Fruit fly (Drosophila melanogaster) whole organism: ENCODE results near the gene DPCoAC.

ENCODE experiments used
- CG8478 ChIP-seq: fragments of >200 bp; optimal IDR thresholded peaks from 2 replicates; lab custom pipeline; 2018; ENCODE audit warnings: inconsistent platforms
- Dll ChIP-seq: fragments of >200 bp; optimal IDR thresholded peaks from 2 replicates; lab custom pipeline; 2017
- EcR ChIP-seq, 2 experiments: fragments of >200 bp; optimal IDR thresholded peaks; 2 replicates each; lab custom pipeline; 2017; ENCODE audit warnings: missing biosample characterization in 2 of 2, missing genetic modification characterization in 2 of 2, missing genetic modification reagents in 2 of 2
- pan ChIP-seq: fragments of >200 bp; optimal IDR thresholded peaks from 2 replicates; lab custom pipeline; 2017
- psq ChIP-seq: fragments of >200 bp; optimal IDR thresholded peaks from 2 replicates; lab custom pipeline; 2017
- usp ChIP-seq: fragments of >200 bp; optimal IDR thresholded peaks from 2 replicates; lab custom pipeline; 2017; ENCODE audit warnings: missing biosample characterization, missing genetic modification characterization, mixed read lengths

DNA sequence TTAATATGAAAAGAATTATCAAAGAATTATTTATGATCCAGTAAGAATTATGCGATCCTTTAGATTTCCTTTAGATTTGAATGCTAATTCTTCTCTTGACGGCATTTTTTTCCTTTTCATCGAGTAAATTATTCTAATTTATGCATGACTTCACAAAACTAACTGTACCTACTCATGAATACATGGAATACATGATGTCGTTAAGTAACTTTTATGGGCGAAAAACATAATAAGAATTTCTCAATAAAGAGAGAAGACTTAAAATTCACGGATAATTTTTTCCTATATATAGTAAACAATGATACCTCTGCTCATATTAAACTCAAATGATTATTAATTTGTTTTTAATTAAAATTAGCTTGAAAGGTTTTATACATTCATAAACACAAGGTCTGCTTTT lies 38.4 kb upstream of the DPCoAC start:
- TF ChIP-seq Dll (no peak), psq (no peak), CG8478 (lab: Kevin White, UChicago) (no peak), usp (no peak), pan (lab: Kevin White, UChicago) (no peak), EcR (GFP tag; optimal IDR thresholded peaks at IDR 0.05; lab: Kevin White, UChicago) (no peak)
